Worm (Caenorhabditis elegans) whole organism, L4 larva: Measurements from ENCODE around the gene srw-102.

Source experiments
- F26F4.8 ChIP-seq: fragments of 200-800 bp; sonication (Bioruptor generic); conservative IDR thresholded peaks from 2 replicates; pipeline ENCODE4 v1.3.6; 2022; ENCODE audit warnings: missing genetic modification characterization, missing compliant biosample characterization
- R02D3.7 ChIP-seq: fragments of 150-350 bp; sonication (generic microtip); optimal IDR thresholded peaks from 3 replicates; lab custom pipeline; 2014; ENCODE audit warnings: missing biosample characterization, missing genetic modification characterization
- Y5F2A.4 ChIP-seq: fragments of 200-800 bp; sonication (Bioruptor generic); optimal IDR thresholded peaks from 2 replicates; lab custom pipeline; 2018; ENCODE audit warnings: mild to moderate bottlenecking, missing genetic modification characterization, missing compliant biosample characterization
- fkh-10 ChIP-seq: fragments of 150-350 bp; optimal IDR thresholded peaks from 2 replicates; lab custom pipeline; 2014; ENCODE audit warnings: missing biosample characterization, missing genetic modification reagents, missing genetic modification characterization
- jun-1 ChIP-seq: fragments of 150-350 bp; optimal IDR thresholded peaks from 2 replicates; lab custom pipeline; 2014; ENCODE audit warnings: missing biosample characterization, missing genetic modification reagents, missing genetic modification characterization
- skn-1 ChIP-seq: fragments of 150-350 bp; optimal IDR thresholded peaks from 2 replicates; lab custom pipeline; 2014; ENCODE audit warnings: missing biosample characterization, missing genetic modification characterization
- snpc-4 ChIP-seq: fragments of 150-350 bp; optimal IDR thresholded peaks from 2 replicates; lab custom pipeline; 2014; ENCODE audit warnings: missing biosample characterization, missing genetic modification characterization
- unc-62 ChIP-seq, 3 experiments: fragments of 150-350 bp in 1 of 3; sonication (generic microtip); optimal IDR thresholded peaks in 2 of 3; peaks in 1 of 3; 1 replicate in 1 of 3; 2 replicates in 2 of 3; lab custom pipeline; 2014 to 2017; ENCODE audit warnings: missing biosample characterization in 3 of 3, missing genetic modification characterization in 3 of 3, missing genetic modification reagents in 3 of 3, missing genotype in 1 of 3

DNA sequence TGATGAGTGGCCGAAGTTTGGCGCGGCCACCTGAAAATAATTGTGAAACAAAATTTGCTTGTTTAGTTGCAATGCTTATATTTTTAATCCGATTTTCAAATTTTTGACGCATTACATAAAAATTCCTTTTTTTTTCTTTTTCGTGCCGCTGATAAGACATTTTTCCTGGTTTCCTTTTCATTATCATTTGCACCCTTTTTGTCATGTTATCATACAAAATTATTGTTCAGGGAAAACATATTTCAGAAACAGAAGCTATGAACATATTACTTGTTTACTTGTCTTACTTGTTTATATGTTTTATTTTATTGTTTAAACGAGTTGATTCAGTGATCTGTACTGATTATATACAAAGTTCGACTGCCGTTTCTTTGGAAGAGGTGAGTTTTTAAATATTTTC, 40.7 kb downstream of the srw-102 start, which contains the start of gene clec-205:
- TF ChIP-seq jun-1 (tag; lab: Kevin White, UChicago) (no peak), unc-62 (GFP tag; optimal IDR thresholded peaks at IDR 0.05 in 1 of 2; lab: Kevin White, UChicago) (no peak), unc-62 (tag; optimal IDR thresholded peaks at IDR 0.05; lab: Kevin White, UChicago) (no peak), F26F4.8 (GFP tag; lab: Robert Waterston, UW) (no peak), Y5F2A.4 (GFP tag; lab: Kevin White, UChicago) (no peak), snpc-4 (tag; lab: Kevin White, UChicago) (no peak), skn-1 (tag; lab: Kevin White, UChicago) (no peak), fkh-10 (no peak), R02D3.7 (tag; lab: Kevin White, UChicago) (no peak)
